Fruit fly (Drosophila melanogaster) whole organism, wandering third instar larva: ENCODE results near the gene nAChRalpha5.

Experiments
- Abd-B ChIP-seq: fragments of >200 bp; optimal IDR thresholded peaks from 2 replicates; lab custom pipeline; 2017; ENCODE audit warnings: missing biosample characterization, missing genetic modification characterization
- CG9705 ChIP-seq: fragments of 200-800 bp; sonication (Bioruptor generic); optimal IDR thresholded peaks from 2 replicates; lab custom pipeline; 2018; ENCODE audit warnings: missing biosample characterization, mild to moderate bottlenecking, missing genetic modification characterization
- CrebA ChIP-seq: fragments of 200-800 bp; sonication (Bioruptor generic); optimal IDR thresholded peaks from 2 replicates; lab custom pipeline; 2016; ENCODE audit warnings: missing biosample characterization, mild to moderate bottlenecking, missing genetic modification characterization, borderline replicate concordance
- Dfd ChIP-seq: fragments of >200 bp; optimal IDR thresholded peaks from 2 replicates; lab custom pipeline; 2017; ENCODE audit warnings: missing biosample characterization, missing genetic modification characterization
- Dif ChIP-seq: fragments of 200-275, 200-300 bp; sonication (Bioruptor generic); optimal IDR thresholded peaks from 2 replicates; lab custom pipeline; 2018; ENCODE audit warnings: missing biosample characterization, missing genetic modification characterization; ENCODE audit not compliant: partially characterized antibody
- GATAd ChIP-seq: sonication (Bioruptor generic); optimal IDR thresholded peaks from 2 replicates; lab custom pipeline; 2016; ENCODE audit warnings: missing biosample characterization, missing genetic modification characterization
- HLH106 ChIP-seq: fragments of 200-800 bp; optimal IDR thresholded peaks from 3 replicates; lab custom pipeline; 2019; ENCODE audit warnings: missing biosample characterization, mild to moderate bottlenecking, missing genetic modification characterization, moderate library complexity
- Hnf4 ChIP-seq: fragments of 200-800 bp; sonication (Bioruptor generic); optimal IDR thresholded peaks from 2 replicates; lab custom pipeline; 2016; ENCODE audit warnings: missing biosample characterization, mild to moderate bottlenecking, missing genetic modification characterization
- Hr78 ChIP-seq: fragments of >200 bp; optimal IDR thresholded peaks from 2 replicates; lab custom pipeline; 2017; ENCODE audit warnings: missing biosample characterization, missing genetic modification characterization
- Hr83 ChIP-seq: fragments of 200-300 bp; sonication (Bioruptor generic); optimal IDR thresholded peaks from 2 replicates; lab custom pipeline; 2016; ENCODE audit warnings: missing biosample characterization, mild to moderate bottlenecking, missing genetic modification characterization, moderate library complexity; ENCODE audit not compliant: poor library complexity, severe bottlenecking
- Mio ChIP-seq: sonication (Bioruptor generic); optimal IDR thresholded peaks from 2 replicates; lab custom pipeline; 2016; ENCODE audit warnings: missing biosample characterization, missing genetic modification characterization
- Myc ChIP-seq: fragments of >200 bp; optimal IDR thresholded peaks from 2 replicates; lab custom pipeline; 2017
- N ChIP-seq: fragments of >200 bp; optimal IDR thresholded peaks from 2 replicates; lab custom pipeline; 2018; ENCODE audit warnings: missing biosample characterization, missing external identifiers, missing genetic modification characterization
- Rel ChIP-seq, 2 experiments: fragments of 200-800 bp; sonication (Bioruptor generic) in 1 of 2; optimal IDR thresholded peaks; 2 replicates in 1 of 2; 3 replicates in 1 of 2; lab custom pipeline; 2016 to 2019; ENCODE audit warnings: mild to moderate bottlenecking in 2 of 2, missing biosample characterization in 2 of 2, missing genetic modification characterization in 2 of 2, moderate library complexity in 1 of 2
- Sp1 ChIP-seq: fragments of 200-800 bp; sonication (Bioruptor generic); optimal IDR thresholded peaks from 3 replicates; lab custom pipeline; 2019; ENCODE audit warnings: missing biosample characterization, mild to moderate bottlenecking, missing genetic modification characterization, moderate library complexity
- Vsx2 ChIP-seq: fragments of 200-300, 225-300 bp; sonication (Bioruptor generic); optimal IDR thresholded peaks from 2 replicates; lab custom pipeline; 2018; ENCODE audit warnings: missing biosample characterization, missing genetic modification characterization; ENCODE audit not compliant: partially characterized antibody
- br ChIP-seq: fragments of 200-800 bp; sonication (Bioruptor generic); optimal IDR thresholded peaks from 2 replicates; lab custom pipeline; 2016; ENCODE audit warnings: missing biosample characterization, missing genetic modification characterization
- brk ChIP-seq: fragments of 200-800 bp; sonication (Bioruptor generic); optimal IDR thresholded peaks from 2 replicates; lab custom pipeline; 2016; ENCODE audit warnings: missing biosample characterization, mild to moderate bottlenecking, missing genetic modification characterization
- dsf ChIP-seq: sonication (Bioruptor generic); optimal IDR thresholded peaks from 2 replicates; lab custom pipeline; 2016; ENCODE audit warnings: missing biosample characterization, missing genetic modification characterization, borderline replicate concordance
- ey ChIP-seq: fragments of 200-800 bp; sonication (Bioruptor generic); optimal IDR thresholded peaks from 2 replicates; lab custom pipeline; 2016; ENCODE audit warnings: missing biosample characterization, missing genetic modification characterization
- foxo ChIP-seq, 2 experiments: fragments of 200-800 bp; sonication (Bioruptor generic); optimal IDR thresholded peaks; 2 replicates in 1 of 2; 3 replicates in 1 of 2; lab custom pipeline; 2016 to 2017; ENCODE audit warnings: missing biosample characterization in 2 of 2, missing genetic modification characterization in 2 of 2
- h ChIP-seq: fragments of 200-800 bp; sonication (Bioruptor generic); optimal IDR thresholded peaks from 3 replicates; lab custom pipeline; 2016; ENCODE audit warnings: missing biosample characterization, mild to moderate bottlenecking, missing genetic modification characterization
- lola ChIP-seq: fragments of >200 bp; optimal IDR thresholded peaks from 2 replicates; lab custom pipeline; 2017; ENCODE audit warnings: missing biosample characterization, missing genetic modification characterization
- pan ChIP-seq: fragments of >200 bp; optimal IDR thresholded peaks from 2 replicates; lab custom pipeline; 2017
- rgr ChIP-seq: fragments of 200-800 bp; sonication (Bioruptor generic); optimal IDR thresholded peaks from 3 replicates; lab custom pipeline; 2016; ENCODE audit warnings: missing biosample characterization, mild to moderate bottlenecking, missing genetic modification characterization
- sage ChIP-seq: fragments of 200-800 bp; sonication (Bioruptor generic); optimal IDR thresholded peaks from 2 replicates; lab custom pipeline; 2016; ENCODE audit warnings: missing biosample characterization, mild to moderate bottlenecking, missing genetic modification characterization
- tai ChIP-seq: sonication (Bioruptor generic); optimal IDR thresholded peaks from 2 replicates; lab custom pipeline; 2016; ENCODE audit warnings: missing biosample characterization, missing genetic modification characterization
- usp ChIP-seq: fragments of >200 bp; optimal IDR thresholded peaks from 2 replicates; lab custom pipeline; 2017; ENCODE audit warnings: missing biosample characterization, missing genetic modification characterization
- woc ChIP-seq: sonication (Bioruptor generic); optimal IDR thresholded peaks from 2 replicates; lab custom pipeline; 2016; ENCODE audit warnings: missing biosample characterization, mild to moderate bottlenecking, missing genetic modification characterization

nAChRalpha5 gene

dm6 chr2L:14039936-14040483, at the start of gene nAChRalpha5:
nAChRalpha5 (plus strand) TSS chr2L:14040170.
- peak; percentile 18 for TF ChIP-seq Dfd (GFP tag; lab: Kevin White, UChicago)
- TF ChIP-seq Myc (lab: Kevin White, UChicago) = no peak

- TF ChIP-seq lola (GFP tag; lab: Kevin White, UChicago) (no peak), Dif (GFP tag; lab: Kevin White, UChicago) (no peak), foxo (GFP tag; optimal IDR thresholded peaks at IDR 0.05; lab: Kevin White, UChicago) (peak in 1 of 2 experiments; percentile 36), HLH106 (peak; percentile 63), h (GFP tag; lab: Kevin White, UChicago) (peak; percentile 34), sage (GFP tag; lab: Kevin White, UChicago) (peak; percentile 6), rgr (GFP tag; lab: Kevin White, UChicago) (peak; percentile 19), Vsx2 (no peak), dsf (GFP tag; lab: Kevin White, UChicago) (no peak), Rel (GFP tag; optimal IDR thresholded peaks at IDR 0.05; lab: Kevin White, UChicago) (no peak), Rel (tag; optimal IDR thresholded peaks at IDR 0.05; lab: Kevin White, UChicago) (no peak), N (GFP tag; lab: Kevin White, UChicago) (no peak)
These were observed 41.0 kb upstream of the nAChRalpha5 start for dm6 chr2L:13998952-13999351.

dm6 chr2L:14001078-14001477, 38.9 kb upstream of the nAChRalpha5 start, which contains the start of gene rk:
rk (minus strand) TSS chr2L:14001248.
- TF ChIP-seq Dfd (GFP tag; lab: Kevin White, UChicago) (peak; percentile 65), h (GFP tag; lab: Kevin White, UChicago) (no peak), Hnf4 (no peak)
- TF ChIP-seq, all 38 proteins: peak for 1

DNA sequence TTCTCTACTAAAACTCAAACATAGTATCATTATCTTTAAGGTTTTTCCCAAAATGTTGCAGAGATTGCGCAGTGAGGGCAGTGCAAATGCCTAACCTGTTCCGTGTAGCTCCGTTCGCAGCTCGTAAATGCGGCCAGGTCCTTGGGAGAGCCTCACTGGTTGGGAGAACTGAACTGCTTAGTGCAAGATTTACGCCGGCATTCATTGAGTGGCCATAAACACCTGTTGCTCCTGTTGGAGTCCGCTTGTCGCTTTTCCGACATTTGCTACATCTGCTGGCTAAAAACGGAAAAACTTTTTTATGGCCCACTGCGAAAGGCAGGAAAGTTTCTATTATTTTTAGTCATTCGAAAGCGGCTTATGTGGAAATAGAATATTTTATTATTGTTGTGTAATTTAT, 38.1 kb upstream of the nAChRalpha5 start:
- TF ChIP-seq pan (lab: Kevin White, UChicago) = no peak
- no peak for TF ChIP-seq sage (GFP tag; lab: Kevin White, UChicago)
- no peak for TF ChIP-seq Hr83 (GFP tag; lab: Kevin White, UChicago)
- TF ChIP-seq rgr (GFP tag; lab: Kevin White, UChicago) = no peak

- TF ChIP-seq lola (GFP tag; lab: Kevin White, UChicago) (no peak), Dif (GFP tag; lab: Kevin White, UChicago) (no peak), brk (no peak), tai (GFP tag; lab: Kevin White, UChicago) (no peak), CG9705 (GFP tag; lab: Kevin White, UChicago) (no peak), Sp1 (GFP tag; lab: Kevin White, UChicago) (no peak), HLH106 (no peak), ey (GFP tag; lab: Kevin White, UChicago) (no peak), Vsx2 (no peak), Hr83 (GFP tag; lab: Kevin White, UChicago) (no peak), usp (GFP tag; lab: Kevin White, UChicago) (no peak), Hnf4 (no peak), dsf (GFP tag; lab: Kevin White, UChicago) (no peak)
These were observed 32.2 kb upstream of the nAChRalpha5 start, which contains the start of gene CG42692 for dm6 chr2L:14007801-14008200. CG42692 (plus strand) TSS chr2L:14008101.

dm6 chr2L:14010410-14010809, 29.6 kb upstream of the nAChRalpha5 start:
- TF ChIP-seq br = no peak
- no peak for TF ChIP-seq usp (GFP tag; lab: Kevin White, UChicago)
- TF ChIP-seq Hnf4 = peak; percentile 40
- TF ChIP-seq woc (GFP tag; lab: Kevin White, UChicago) = no peak
- no peak for TF ChIP-seq sage (GFP tag; lab: Kevin White, UChicago)
- TF ChIP-seq CrebA = peak; percentile 21
- TF ChIP-seq Myc (lab: Kevin White, UChicago) = no peak
- TF ChIP-seq Hr83 (GFP tag; lab: Kevin White, UChicago) = no peak
- no peak for TF ChIP-seq foxo (GFP tag; optimal IDR thresholded peaks at IDR 0.05; lab: Kevin White, UChicago)
- TF ChIP-seq Dfd (GFP tag; lab: Kevin White, UChicago) = no peak
- no peak for TF ChIP-seq dsf (GFP tag; lab: Kevin White, UChicago)
- no peak for TF ChIP-seq Mio (GFP tag; lab: Kevin White, UChicago)
- TF ChIP-seq Abd-B = no peak
- no peak for TF ChIP-seq N (GFP tag; lab: Kevin White, UChicago)
- no peak for TF ChIP-seq h (GFP tag; lab: Kevin White, UChicago)
- TF ChIP-seq Hr78 = no peak
- TF ChIP-seq GATAd (GFP tag; lab: Kevin White, UChicago) = no peak
